Comparison of ENCODE assay signal across 4 worm cellular contexts in genomic region chrII:15169811-15170282, ce11.
TF ChIP-seq lines count a peak whose summit lies in the region.

TSS of gene gst-29 (minus strand) at chrII:15169861.

TF ChIP-seq in whole organism, L1 larva, 84 proteins besides CTCF, POLR2A, EP300 and RAD21:
- TF ChIP-seq nhr-85 (tag; lab: Kevin White, UChicago) (peak; percentile 34), aha-1 (tag; optimal IDR thresholded peaks at IDR 0.05; lab: Kevin White, UChicago) (no peak)

TF ChIP-seq in whole organism, L3 larva, 47 proteins besides CTCF, POLR2A, EP300 and RAD21:
- TF ChIP-seq pqm-1 (tag; optimal IDR thresholded peaks at IDR 0.05; lab: Kevin White, UChicago) (peak; percentile 33), pha-4 (tag; optimal IDR thresholded peaks at IDR 0.05; lab: Kevin White, UChicago) (peak; percentile 43), zag-1 (tag; optimal IDR thresholded peaks at IDR 0.05; lab: Kevin White, UChicago) (no peak), elt-2 (tag; optimal IDR thresholded peaks at IDR 0.05; lab: Kevin White, UChicago) (peak; percentile 6)

TF ChIP-seq in whole organism, L4 larva, 104 proteins besides CTCF, POLR2A, EP300 and RAD21:
- peak; percentile 53 for TF ChIP-seq nhr-77 (tag; optimal IDR thresholded peaks at IDR 0.05; lab: Kevin White, UChicago)
- TF ChIP-seq nhr-28 (tag; optimal IDR thresholded peaks at IDR 0.05; lab: Kevin White, UChicago): peak; percentile 69
- TF ChIP-seq egl-43 (GFP tag; IDR thresholded peaks at IDR 0.05; lab: Robert Waterston, UW): no peak
- no peak for TF ChIP-seq ctbp-1 (GFP tag; IDR thresholded peaks at IDR 0.05; lab: Robert Waterston, UW)
- no peak for TF ChIP-seq daf-16 (GFP tag; optimal IDR thresholded peaks at IDR 0.05; lab: Kevin White, UChicago)
- peak; percentile 100 for TF ChIP-seq daf-16 (tag; optimal IDR thresholded peaks at IDR 0.05; lab: Kevin White, UChicago)
- TF ChIP-seq R02D3.7 (tag; optimal IDR thresholded peaks at IDR 0.05; lab: Kevin White, UChicago): no peak
- peak; percentile 63 for TF ChIP-seq dve-1 (tag; optimal IDR thresholded peaks at IDR 0.05; lab: Kevin White, UChicago; ENCODE audit: insufficient read depth)
- no peak for TF ChIP-seq spr-3 (GFP tag; optimal IDR thresholded peaks at IDR 0.05; lab: Kevin White, UChicago)

TF ChIP-seq in whole organism, young adult, 124 proteins besides CTCF, POLR2A, EP300 and RAD21:
- no peak for TF ChIP-seq pha-4 (tag; optimal IDR thresholded peaks at IDR 0.05; lab: Kevin White, UChicago)
- no peak for TF ChIP-seq F39B2.1 (GFP tag; IDR thresholded peaks at IDR 0.05; lab: Robert Waterston, UW)
- no peak for TF ChIP-seq let-526 (GFP tag; IDR thresholded peaks at IDR 0.05; lab: Robert Waterston, UW)
- peak; percentile 25 for TF ChIP-seq nhr-80 (tag; optimal IDR thresholded peaks at IDR 0.05; lab: Kevin White, UChicago)
- no peak for TF ChIP-seq egl-18 (GFP tag; IDR thresholded peaks at IDR 0.05; lab: Robert Waterston, UW)
- TF ChIP-seq ceh-58 (GFP tag; IDR thresholded peaks at IDR 0.05; lab: Robert Waterston, UW): no peak
- TF ChIP-seq repo-1 (tag; optimal IDR thresholded peaks at IDR 0.05; lab: Kevin White, UChicago): no peak
- TF ChIP-seq Y95B8A.8 (GFP tag; IDR thresholded peaks at IDR 0.05; lab: Robert Waterston, UW): no peak
